Fruit fly (Drosophila melanogaster) whole organism, adult: ENCODE measurements around the gene pes.

ENCODE experiments used
- CG7101 ChIP-seq: fragments of 200-800 bp; sonication (Bioruptor generic); optimal IDR thresholded peaks from 2 replicates; lab custom pipeline; 2018; ENCODE audit warnings: missing biosample characterization, mild to moderate bottlenecking, missing genetic modification characterization, moderate library complexity
- Mnt ChIP-seq: fragments of 200-800 bp; sonication (Bioruptor generic); optimal IDR thresholded peaks from 2 replicates; lab custom pipeline; 2016; ENCODE audit warnings: missing biosample characterization, mild to moderate bottlenecking, missing genetic modification characterization
- ovo ChIP-seq: fragments of 200-800 bp; sonication (Bioruptor generic); optimal IDR thresholded peaks from 2 replicates; lab custom pipeline; 2016; ENCODE audit warnings: missing biosample characterization, missing genetic modification characterization

dm6 chr2L:7957068-7957868, 36.7 kb downstream of the pes start:
- TF ChIP-seq Mnt (GFP tag; lab: Kevin White, UChicago): no peak
- TF ChIP-seq CG7101 (tag; lab: Kevin White, UChicago): no peak
- no peak for TF ChIP-seq ovo
